Fruit fly (Drosophila melanogaster) whole organism, wandering third instar larva: ENCODE results near the gene CG14990.

ENCODE experiments used
- Dfd ChIP-seq: fragments of >200 bp; optimal IDR thresholded peaks from 2 replicates; lab custom pipeline; 2017; ENCODE audit warnings: missing biosample characterization, missing genetic modification characterization
- HLH106 ChIP-seq: fragments of 200-800 bp; optimal IDR thresholded peaks from 3 replicates; lab custom pipeline; 2019; ENCODE audit warnings: missing biosample characterization, mild to moderate bottlenecking, missing genetic modification characterization, moderate library complexity
- Hnf4 ChIP-seq: fragments of 200-800 bp; sonication (Bioruptor generic); optimal IDR thresholded peaks from 2 replicates; lab custom pipeline; 2016; ENCODE audit warnings: missing biosample characterization, mild to moderate bottlenecking, missing genetic modification characterization
- Myc ChIP-seq: fragments of >200 bp; optimal IDR thresholded peaks from 2 replicates; lab custom pipeline; 2017
- OdsH ChIP-seq: fragments of 200-800 bp; sonication (Bioruptor generic); optimal IDR thresholded peaks from 2 replicates; lab custom pipeline; 2016; ENCODE audit warnings: missing biosample characterization, mild to moderate bottlenecking, missing genetic modification characterization
- brk ChIP-seq: fragments of 200-800 bp; sonication (Bioruptor generic); optimal IDR thresholded peaks from 2 replicates; lab custom pipeline; 2016; ENCODE audit warnings: missing biosample characterization, mild to moderate bottlenecking, missing genetic modification characterization
- lola ChIP-seq: fragments of >200 bp; optimal IDR thresholded peaks from 2 replicates; lab custom pipeline; 2017; ENCODE audit warnings: missing biosample characterization, missing genetic modification characterization
- pan ChIP-seq: fragments of >200 bp; optimal IDR thresholded peaks from 2 replicates; lab custom pipeline; 2017
- usp ChIP-seq: fragments of >200 bp; optimal IDR thresholded peaks from 2 replicates; lab custom pipeline; 2017; ENCODE audit warnings: missing biosample characterization, missing genetic modification characterization

DNA sequence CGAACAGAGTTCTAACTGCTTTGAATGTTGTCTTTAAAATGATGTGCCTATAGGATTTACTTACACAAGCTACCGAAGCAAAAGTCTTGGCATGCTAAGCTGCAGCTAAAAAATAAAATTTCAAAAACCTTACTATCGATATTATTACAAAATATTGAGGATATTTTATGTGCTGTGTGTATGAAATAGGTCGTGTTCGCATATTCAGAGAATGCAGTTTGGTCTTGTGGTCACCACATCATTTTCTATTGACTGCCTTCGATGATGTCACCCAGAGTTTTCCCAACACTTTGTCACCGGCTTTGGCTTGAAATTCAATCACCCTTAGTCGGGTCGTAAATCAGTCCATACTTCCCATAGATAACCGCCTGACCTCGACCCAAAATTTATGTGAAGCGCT lies 45.4 kb upstream of the CG14990 start, which contains the start of gene Dpy-30L2:
- TF ChIP-seq lola (GFP tag; lab: Kevin White, UChicago) (no peak), Dfd (GFP tag; lab: Kevin White, UChicago) (no peak), HLH106 (tag; lab: Kevin White, UChicago) (no peak), usp (GFP tag; lab: Kevin White, UChicago) (no peak), brk (GFP tag; lab: Kevin White, UChicago) (no peak), pan (lab: Kevin White, UChicago) (no peak), Myc (no peak), OdsH (no peak), Hnf4 (no peak)
